Fruit fly (Drosophila melanogaster) whole organism, wandering third instar larva: Measurements from ENCODE around the gene CG5697.

ENCODE experiments used
- CG32264 ChIP-seq: fragments of 200-800 bp; sonication (Bioruptor generic); optimal IDR thresholded peaks from 2 replicates; lab custom pipeline; 2016; ENCODE audit warnings: missing biosample characterization, missing genetic modification characterization
- CG9705 ChIP-seq: fragments of 200-800 bp; sonication (Bioruptor generic); optimal IDR thresholded peaks from 2 replicates; lab custom pipeline; 2018; ENCODE audit warnings: missing biosample characterization, mild to moderate bottlenecking, missing genetic modification characterization
- Hr78 ChIP-seq: fragments of >200 bp; optimal IDR thresholded peaks from 2 replicates; lab custom pipeline; 2017; ENCODE audit warnings: missing biosample characterization, missing genetic modification characterization
- Jra ChIP-seq: sonication (Bioruptor generic); optimal IDR thresholded peaks from 2 replicates; lab custom pipeline; 2016; ENCODE audit warnings: missing biosample characterization, missing genetic modification characterization
- Myc ChIP-seq: fragments of >200 bp; optimal IDR thresholded peaks from 2 replicates; lab custom pipeline; 2017
- Rel ChIP-seq, 2 experiments: fragments of 200-800 bp; sonication (Bioruptor generic) in 1 of 2; optimal IDR thresholded peaks; 2 replicates in 1 of 2; 3 replicates in 1 of 2; lab custom pipeline; 2016 to 2019; ENCODE audit warnings: mild to moderate bottlenecking in 2 of 2, missing biosample characterization in 2 of 2, missing genetic modification characterization in 2 of 2, moderate library complexity in 1 of 2
- br ChIP-seq: fragments of 200-800 bp; sonication (Bioruptor generic); optimal IDR thresholded peaks from 2 replicates; lab custom pipeline; 2016; ENCODE audit warnings: missing biosample characterization, missing genetic modification characterization
- foxo ChIP-seq, 2 experiments: fragments of 200-800 bp; sonication (Bioruptor generic); optimal IDR thresholded peaks; 2 replicates in 1 of 2; 3 replicates in 1 of 2; lab custom pipeline; 2016 to 2017; ENCODE audit warnings: missing biosample characterization in 2 of 2, missing genetic modification characterization in 2 of 2
- fru ChIP-seq: fragments of 200-800 bp; sonication (Bioruptor generic); optimal IDR thresholded peaks from 3 replicates; lab custom pipeline; 2016; ENCODE audit warnings: missing biosample characterization, mild to moderate bottlenecking, missing genetic modification characterization
- h ChIP-seq: fragments of 200-800 bp; sonication (Bioruptor generic); optimal IDR thresholded peaks from 3 replicates; lab custom pipeline; 2016; ENCODE audit warnings: missing biosample characterization, mild to moderate bottlenecking, missing genetic modification characterization
- jim ChIP-seq: fragments of 175-275, 200-325 bp; sonication (Bioruptor generic); optimal IDR thresholded peaks from 2 replicates; lab custom pipeline; 2016; ENCODE audit warnings: missing biosample characterization, mild to moderate bottlenecking, missing genetic modification characterization

- TF ChIP-seq Myc (lab: Kevin White, UChicago) (no peak), CG9705 (no peak), h (GFP tag; lab: Kevin White, UChicago) (no peak), br (GFP tag; lab: Kevin White, UChicago) (no peak), Jra (GFP tag; lab: Kevin White, UChicago) (no peak), fru (GFP tag; lab: Kevin White, UChicago) (no peak), Hr78 (GFP tag; lab: Kevin White, UChicago) (no peak), Rel (GFP tag; optimal IDR thresholded peaks at IDR 0.05; lab: Kevin White, UChicago) (no peak), Rel (tag; optimal IDR thresholded peaks at IDR 0.05; lab: Kevin White, UChicago) (no peak), CG32264 (no peak), jim (GFP tag; lab: Kevin White, UChicago) (no peak), foxo (GFP tag; optimal IDR thresholded peaks at IDR 0.05; lab: Kevin White, UChicago) (no peak)
Measured at dm6 chr3R:21025508-21025907, 9.8 kb downstream of the CG5697 start.
